Worm (Caenorhabditis elegans) whole organism, L4 larva: ENCODE data around the gene F12D9.2.

Experiments
- F10B5.3 ChIP-seq: sonication (generic microtip); optimal IDR thresholded peaks from 2 replicates; lab custom pipeline; 2016; ENCODE audit warnings: mild to moderate bottlenecking, missing genetic modification characterization, missing compliant biosample characterization
- F49E8.2 ChIP-seq: sonication (generic microtip); optimal IDR thresholded peaks from 2 replicates; lab custom pipeline; 2016; ENCODE audit warnings: missing compliant biosample characterization, mild to moderate bottlenecking, missing genetic modification characterization, borderline replicate concordance
- R02D3.7 ChIP-seq: fragments of 150-350 bp; sonication (generic microtip); optimal IDR thresholded peaks from 3 replicates; lab custom pipeline; 2014; ENCODE audit warnings: missing biosample characterization, missing genetic modification characterization
- T26A8.4 ChIP-seq: fragments of 200-800 bp; sonication (Bioruptor generic); IDR thresholded peaks from 2 replicates; pipeline ENCODE4 v1.3.6; 2022; ENCODE audit warnings: missing genetic modification characterization, missing compliant biosample characterization
- Y105C5A.15 ChIP-seq: fragments of 200-800 bp; sonication (Bioruptor generic); IDR thresholded peaks from 2 replicates; pipeline ENCODE4 v1.3.6; 2022; ENCODE audit warnings: missing genetic modification characterization, missing compliant biosample characterization
- Y48G9A.11 ChIP-seq: fragments of 200-800 bp; sonication (Bioruptor generic); IDR thresholded peaks from 2 replicates; pipeline ENCODE4 v1.3.6; 2022; ENCODE audit warnings: missing genetic modification reagents, missing genetic modification characterization, missing compliant biosample characterization
- Y75B8A.6 ChIP-seq: fragments of 200-800 bp; sonication (Bioruptor generic); IDR thresholded peaks from 2 replicates; pipeline ENCODE4 v1.3.6; 2022; ENCODE audit warnings: missing genetic modification reagents, missing genetic modification characterization, missing compliant biosample characterization
- ZK546.5 ChIP-seq, 2 experiments: sonication (generic microtip); optimal IDR thresholded peaks; 2 replicates each; lab custom pipeline; 2017; ENCODE audit warnings: missing biosample characterization in 2 of 2, missing genetic modification characterization in 2 of 2
- aha-1 ChIP-seq: fragments of 150-350 bp; peaks from one replicate; lab custom pipeline; 2014; ENCODE audit warnings: missing biosample characterization, missing genetic modification characterization
- ama-1 ChIP-seq: fragments of 150-350 bp; optimal IDR thresholded peaks from 2 replicates; lab custom pipeline; 2014; ENCODE audit warnings: inconsistent platforms, mixed read lengths
- arid-1 ChIP-seq: fragments of 200-800 bp; sonication (Bioruptor generic); conservative IDR thresholded peaks from 2 replicates; pipeline ENCODE4 v1.3.6; 2022; ENCODE audit warnings: missing genetic modification reagents, missing genetic modification characterization, missing compliant biosample characterization
- ceh-28 ChIP-seq: fragments of 150-350 bp; optimal IDR thresholded peaks from 2 replicates; lab custom pipeline; 2014; ENCODE audit warnings: missing biosample characterization, missing genetic modification reagents, missing genetic modification characterization
- ceh-32 ChIP-seq: sonication (generic microtip); optimal IDR thresholded peaks from 2 replicates; lab custom pipeline; 2016; ENCODE audit warnings: mild to moderate bottlenecking, missing genetic modification characterization, missing compliant biosample characterization; ENCODE audit not compliant: poor library complexity
- ceh-62 ChIP-seq: sonication (generic microtip); optimal IDR thresholded peaks from 2 replicates; lab custom pipeline; 2017; ENCODE audit warnings: missing biosample characterization, missing genetic modification characterization
- daf-16 ChIP-seq, 3 experiments: sonication (generic microtip); optimal IDR thresholded peaks; 2 replicates each; lab custom pipeline; 2016 to 2017; ENCODE audit warnings: missing genetic modification characterization in 3 of 3, missing genetic modification reagents in 3 of 3, mild to moderate bottlenecking in 2 of 3, missing compliant biosample characterization in 2 of 3, missing biosample characterization in 1 of 3, moderate library complexity in 1 of 3
- daf-8 ChIP-seq: fragments of 200-800 bp; sonication (Bioruptor generic); IDR thresholded peaks from 2 replicates; pipeline ENCODE4 v1.3.6; 2022; ENCODE audit warnings: missing genetic modification characterization, missing compliant biosample characterization
- dmd-8 ChIP-seq: fragments of 200-800 bp; sonication (Bioruptor generic); IDR thresholded peaks from 2 replicates; pipeline ENCODE4 v1.3.6; 2022; ENCODE audit warnings: missing genetic modification characterization, missing compliant biosample characterization
- dmd-9 ChIP-seq: fragments of 200-800 bp; sonication (Bioruptor generic); IDR thresholded peaks from 2 replicates; pipeline ENCODE4 v1.3.6; 2022; ENCODE audit warnings: missing genetic modification reagents, missing genetic modification characterization, missing compliant biosample characterization
- duxl-1 ChIP-seq: sonication (generic microtip); optimal IDR thresholded peaks from 2 replicates; lab custom pipeline; 2016; ENCODE audit warnings: mild to moderate bottlenecking, missing genetic modification characterization, moderate library complexity, missing compliant biosample characterization; ENCODE audit not compliant: poor library complexity
- dve-1 ChIP-seq: sonication (generic microtip); optimal IDR thresholded peaks from 2 replicates; lab custom pipeline; 2017; ENCODE audit warnings: antibody characterized with exemption, mild to moderate bottlenecking, missing genetic modification characterization, missing compliant biosample characterization; ENCODE audit not compliant: insufficient read depth
- fos-1 ChIP-seq: fragments of 150-350 bp; optimal IDR thresholded peaks from 2 replicates; lab custom pipeline; 2014; ENCODE audit warnings: missing biosample characterization, missing genetic modification characterization
- gei-8 ChIP-seq: fragments of 200-800 bp; sonication (Bioruptor generic); optimal IDR thresholded peaks from 2 replicates; lab custom pipeline; 2018; ENCODE audit warnings: mild to moderate bottlenecking, missing genetic modification characterization, missing compliant biosample characterization
- lin-15B ChIP-seq: fragments of 150-350 bp; sonication (generic microtip); optimal IDR thresholded peaks from 3 replicates; lab custom pipeline; 2014; ENCODE audit warnings: missing biosample characterization, missing genetic modification characterization
- lin-29 ChIP-seq: fragments of 200-800 bp; sonication (Bioruptor generic); IDR thresholded peaks from 2 replicates; pipeline ENCODE4 v1.3.6; 2022; ENCODE audit warnings: missing genetic modification reagents, missing genetic modification characterization, missing compliant biosample characterization
- lsy-2 ChIP-seq, 2 experiments: fragments of 150-350 bp in 1 of 2; sonication (generic microtip) in 1 of 2; optimal IDR thresholded peaks; 2 replicates each; lab custom pipeline; 2014 to 2017; ENCODE audit warnings: missing biosample characterization in 2 of 2, missing genetic modification characterization in 2 of 2
- madf-9 ChIP-seq: fragments of 200-800 bp; sonication (Bioruptor generic); conservative IDR thresholded peaks from 2 replicates; pipeline ENCODE4 v1.3.6; 2022; ENCODE audit warnings: missing genetic modification reagents, missing genetic modification characterization, missing compliant biosample characterization
- mxl-2 ChIP-seq: fragments of 200-800 bp; sonication (Bioruptor generic); conservative IDR thresholded peaks from 2 replicates; pipeline ENCODE4 v1.3.6; 2022; ENCODE audit warnings: missing genetic modification reagents, missing genetic modification characterization, missing compliant biosample characterization
- nhr-10 ChIP-seq: fragments of 150-350 bp; optimal IDR thresholded peaks from 2 replicates; lab custom pipeline; 2014; ENCODE audit warnings: missing biosample characterization, missing genetic modification characterization
- nhr-102 ChIP-seq: sonication (generic microtip); optimal IDR thresholded peaks from 2 replicates; lab custom pipeline; 2016; ENCODE audit warnings: mild to moderate bottlenecking, missing genetic modification characterization, moderate library complexity, missing compliant biosample characterization
- nhr-42 ChIP-seq: fragments of 200-800 bp; sonication (Bioruptor generic); IDR thresholded peaks from 2 replicates; pipeline ENCODE4 v1.3.6; 2022; ENCODE audit warnings: missing genetic modification characterization, missing compliant biosample characterization
- nhr-6 ChIP-seq: fragments of 150-350 bp; optimal IDR thresholded peaks from 2 replicates; lab custom pipeline; 2014; ENCODE audit warnings: missing biosample characterization, missing genetic modification characterization
- pha-4 ChIP-seq, 2 experiments: fragments of 150-350 bp in 1 of 2; fragments of 200-800 bp in 1 of 2; sonication (Bioruptor generic) in 1 of 2; IDR thresholded peaks in 1 of 2; optimal IDR thresholded peaks in 1 of 2; 2 replicates each; pipeline versions ENCODE4 v1.3.6 to Lab custom; 2014 to 2022; ENCODE audit warnings: missing genetic modification characterization in 2 of 2, missing genetic modification reagents in 2 of 2, missing biosample characterization in 1 of 2, missing compliant biosample characterization in 1 of 2
- php-3 ChIP-seq: fragments of 200-800 bp; sonication (Bioruptor generic); IDR thresholded peaks from 2 replicates; pipeline ENCODE4 v1.3.6; 2022; ENCODE audit warnings: missing genetic modification reagents, missing genetic modification characterization, missing compliant biosample characterization
- pqm-1 ChIP-seq: sonication (generic microtip); optimal IDR thresholded peaks from 2 replicates; lab custom pipeline; 2017; ENCODE audit warnings: missing biosample characterization, missing genetic modification characterization
- rbr-2 ChIP-seq: sonication (generic microtip); optimal IDR thresholded peaks from 2 replicates; lab custom pipeline; 2016; ENCODE audit warnings: missing genotype, missing genetic modification characterization, missing compliant biosample characterization
- set-16 ChIP-seq: fragments of 200-800 bp; sonication (Bioruptor generic); IDR thresholded peaks from 2 replicates; pipeline ENCODE4 v1.3.6; 2022; ENCODE audit warnings: missing genetic modification reagents, missing genetic modification characterization, missing compliant biosample characterization
- snpc-4 ChIP-seq: fragments of 150-350 bp; optimal IDR thresholded peaks from 2 replicates; lab custom pipeline; 2014; ENCODE audit warnings: missing biosample characterization, missing genetic modification characterization
- tag-97 ChIP-seq: fragments of 200-800 bp; sonication (Bioruptor generic); IDR thresholded peaks from 2 replicates; pipeline ENCODE4 v1.3.6; 2022; ENCODE audit warnings: missing genetic modification characterization, missing compliant biosample characterization
- unc-130 ChIP-seq: sonication (generic microtip); optimal IDR thresholded peaks from 2 replicates; lab custom pipeline; 2016; ENCODE audit warnings: missing genetic modification reagents, missing genetic modification characterization, missing compliant biosample characterization
- unc-39 ChIP-seq: sonication (generic microtip); optimal IDR thresholded peaks from 2 replicates; lab custom pipeline; 2017; ENCODE audit warnings: missing biosample characterization, missing genetic modification characterization
- unc-62 ChIP-seq, 3 experiments: fragments of 150-350 bp in 1 of 3; sonication (generic microtip); optimal IDR thresholded peaks in 2 of 3; peaks in 1 of 3; 1 replicate in 1 of 3; 2 replicates in 2 of 3; lab custom pipeline; 2014 to 2017; ENCODE audit warnings: missing biosample characterization in 3 of 3, missing genetic modification characterization in 3 of 3, missing genetic modification reagents in 3 of 3, missing genotype in 1 of 3
- zag-1 ChIP-seq: fragments of 150-350 bp; optimal IDR thresholded peaks from 2 replicates; lab custom pipeline; 2014; ENCODE audit warnings: missing biosample characterization, missing genetic modification characterization
- zfp-3 ChIP-seq: fragments of 200-800 bp; sonication (Bioruptor generic); conservative IDR thresholded peaks from 2 replicates; pipeline ENCODE4 v1.3.6; 2022; ENCODE audit warnings: missing genetic modification reagents, missing genetic modification characterization, missing compliant biosample characterization
- zip-2 ChIP-seq: fragments of 150-350 bp; optimal IDR thresholded peaks from 2 replicates; lab custom pipeline; 2014; ENCODE audit warnings: missing biosample characterization, missing genetic modification characterization

The F12D9.2 gene

ce11 chrX:8602722-8603427 lies 44.0 kb downstream of the F12D9.2 start:
- TF ChIP-seq ZK546.5 (tag; optimal IDR thresholded peaks at IDR 0.05; lab: Kevin White, UChicago) (no peak), nhr-42 (GFP tag; lab: Robert Waterston, UW) (peak; percentile 34; the same call in 1 of the 2 replicates), madf-9 (0 out of 2 replicates have a peak, but pooled peaks have one; percentile 39)

DNA sequence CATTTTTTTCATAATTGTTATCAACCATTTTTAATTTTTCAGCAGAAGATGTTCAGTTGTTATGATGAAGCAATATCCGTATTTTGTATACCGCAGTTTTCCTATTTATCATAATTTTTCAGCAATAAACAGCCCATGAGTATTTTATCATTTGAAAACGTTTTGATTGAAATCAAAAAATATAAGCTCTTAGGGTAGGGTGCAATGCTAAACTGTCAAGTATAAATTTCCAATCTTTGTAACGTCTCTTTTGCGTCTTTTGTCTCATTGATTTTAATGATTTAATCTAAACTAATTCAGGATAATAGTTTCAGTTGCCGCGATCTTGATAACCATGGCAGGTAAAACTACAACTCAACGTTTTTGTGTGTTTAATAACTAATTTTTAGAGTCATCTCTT lies 45.7 kb downstream of the F12D9.2 start, which contains the start of gene F18E9.1:
Gene F18E9.1 (plus strand): TSS at position 301 of the 400 bp plus-strand sequence.
- no peak for TF ChIP-seq dve-1 (tag; lab: Kevin White, UChicago)
- no peak for TF ChIP-seq rbr-2
- no peak for TF ChIP-seq F10B5.3 (tag; lab: Kevin White, UChicago)
- TF ChIP-seq Y48G9A.11 (GFP tag; lab: Robert Waterston, UW): no peak
- no peak for TF ChIP-seq zip-2 (tag; lab: Kevin White, UChicago)
- TF ChIP-seq F49E8.2 (tag; lab: Kevin White, UChicago): no peak
- TF ChIP-seq Y75B8A.6 (GFP tag; lab: Robert Waterston, UW): no peak

DNA sequence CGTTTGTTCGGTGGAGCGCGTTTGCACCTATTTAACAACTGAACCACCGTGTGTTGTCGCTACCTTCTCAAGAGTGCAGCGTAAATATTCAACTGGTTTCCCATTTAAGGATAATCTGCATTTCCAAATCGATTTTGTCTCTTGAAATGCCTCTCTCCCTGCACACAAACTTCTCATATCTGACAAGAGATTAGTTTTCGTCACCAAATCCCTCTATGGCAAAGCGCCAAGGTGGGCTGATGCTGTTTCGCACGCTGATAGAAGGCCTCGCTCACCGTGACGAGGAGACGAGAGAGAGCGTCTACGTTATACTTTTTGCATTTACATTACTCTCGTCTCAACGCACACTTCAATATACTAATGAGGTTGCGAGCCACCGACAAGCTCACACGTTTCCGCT lies 47.2 kb downstream of the F12D9.2 start:
- TF ChIP-seq lin-29 (GFP tag; lab: Robert Waterston, UW): no peak
- TF ChIP-seq pha-4 (GFP tag; IDR thresholded peaks at IDR 0.05; lab: Robert Waterston, UW): no peak
- TF ChIP-seq pha-4 (tag; optimal IDR thresholded peaks at IDR 0.05; lab: Kevin White, UChicago): no peak
- TF ChIP-seq unc-62 (GFP tag; optimal IDR thresholded peaks at IDR 0.05 in 1 of 2; lab: Kevin White, UChicago): no peak
- TF ChIP-seq unc-62 (tag; optimal IDR thresholded peaks at IDR 0.05; lab: Kevin White, UChicago): no peak
- TF ChIP-seq unc-39 (tag; lab: Kevin White, UChicago): no peak
- TF ChIP-seq dmd-9 (GFP tag; lab: Robert Waterston, UW): no peak
- no peak for TF ChIP-seq T26A8.4 (GFP tag; lab: Robert Waterston, UW)
- TF ChIP-seq lin-15B: no peak
- no peak for TF ChIP-seq php-3
- TF ChIP-seq daf-16 (GFP tag; optimal IDR thresholded peaks at IDR 0.05; lab: Kevin White, UChicago): no peak
- TF ChIP-seq daf-16 (tag; optimal IDR thresholded peaks at IDR 0.05; lab: Kevin White, UChicago): no peak
- TF ChIP-seq dmd-8: no peak
- TF ChIP-seq lsy-2 (tag; optimal IDR thresholded peaks at IDR 0.05; lab: Kevin White, UChicago): no peak
- TF ChIP-seq nhr-102: no peak
- TF ChIP-seq duxl-1: no peak
- no peak for TF ChIP-seq unc-130
- TF ChIP-seq zag-1: no peak
- no peak for TF ChIP-seq ama-1 (lab: Kevin White, UChicago)
- no peak for TF ChIP-seq R02D3.7 (tag; lab: Kevin White, UChicago)
- no peak for TF ChIP-seq ceh-28 (tag; lab: Kevin White, UChicago)

DNA sequence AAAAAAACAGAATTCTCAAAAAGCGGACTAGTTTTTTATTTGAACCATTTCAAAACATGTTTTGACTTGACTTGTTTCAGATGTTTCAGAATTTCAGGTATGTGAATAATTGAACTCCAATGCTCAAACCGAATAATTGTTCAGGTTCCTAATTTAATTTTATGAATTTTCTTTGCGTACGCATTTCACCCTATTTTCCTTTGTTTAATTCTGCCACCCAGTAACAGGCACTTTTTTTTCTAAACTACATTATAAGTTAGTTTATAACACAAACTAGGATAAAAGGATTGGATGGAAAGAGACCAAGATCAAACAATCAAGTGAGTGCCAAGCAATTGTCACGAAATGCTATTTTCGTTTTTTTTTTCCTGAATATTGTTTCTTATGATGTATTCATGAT lies 48.4 kb downstream of the F12D9.2 start:
- TF ChIP-seq Y105C5A.15 (GFP tag; lab: Robert Waterston, UW): no peak
- TF ChIP-seq zfp-3: no peak
- peak; percentile 93 for TF ChIP-seq aha-1

- TF ChIP-seq ZK546.5 (tag; optimal IDR thresholded peaks at IDR 0.05; lab: Kevin White, UChicago): no peak
- TF ChIP-seq zfp-3: no peak
- no peak for TF ChIP-seq ceh-62 (tag; lab: Kevin White, UChicago)
- no peak for TF ChIP-seq gei-8 (GFP tag; lab: Kevin White, UChicago)
- no peak for TF ChIP-seq fos-1 (tag; lab: Kevin White, UChicago)
- no peak for TF ChIP-seq set-16
- no peak for TF ChIP-seq F49E8.2 (tag; lab: Kevin White, UChicago)
- TF ChIP-seq nhr-6 (tag; lab: Kevin White, UChicago): no peak
- no peak for TF ChIP-seq nhr-10
- TF ChIP-seq pqm-1 (tag; lab: Kevin White, UChicago): no peak
- no peak for TF ChIP-seq mxl-2 (GFP tag; lab: Robert Waterston, UW)
- TF ChIP-seq arid-1 (GFP tag; lab: Robert Waterston, UW): no peak
- TF ChIP-seq unc-62 (GFP tag; optimal IDR thresholded peaks at IDR 0.05 in 1 of 2; lab: Kevin White, UChicago): no peak
- TF ChIP-seq unc-62 (tag; optimal IDR thresholded peaks at IDR 0.05; lab: Kevin White, UChicago): no peak
- TF ChIP-seq snpc-4 (tag; lab: Kevin White, UChicago): no peak
- TF ChIP-seq ceh-32 (tag; lab: Kevin White, UChicago): no peak
- no peak for TF ChIP-seq daf-8 (GFP tag; lab: Robert Waterston, UW)
- TF ChIP-seq tag-97 (GFP tag; lab: Robert Waterston, UW): no peak
Measured at ce11 chrX:8597647-8598046, 49.2 kb downstream of the F12D9.2 start, which contains the start of gene F18E9.7. Gene F18E9.7 (minus strand): TSS chrX:8597747.
